Fruit fly (Drosophila melanogaster) whole organism, embryonic: ENCODE results near the gene Mics1.
A peak's percentile ranks its signal among the peaks of the same experiment; 100 is the strongest.

Experiments
- Abd-B ChIP-seq: fragments of 200-800 bp; sonication (Bioruptor generic); optimal IDR thresholded peaks from 2 replicates; lab custom pipeline; 2018; ENCODE audit warnings: missing biosample characterization, mild to moderate bottlenecking, missing genetic modification characterization, moderate library complexity
- Antp ChIP-seq: fragments of 200-800 bp; sonication (Bioruptor generic); optimal IDR thresholded peaks from 3 replicates; lab custom pipeline; 2016; ENCODE audit warnings: missing biosample characterization, missing genetic modification characterization
- Asciz ChIP-seq: fragments of 200-800 bp; sonication (Bioruptor generic); optimal IDR thresholded peaks from 2 replicates; lab custom pipeline; 2017; ENCODE audit warnings: missing biosample characterization, mild to moderate bottlenecking, missing genetic modification characterization, missing genetic modification reagents
- CG11560 ChIP-seq: fragments of 200-800 bp; sonication (Bioruptor generic); IDR thresholded peaks from 3 replicates; pipeline ENCODE4 v1.3.6; 2022; ENCODE audit warnings: missing biosample characterization, missing genetic modification characterization
- CG12104 ChIP-seq: fragments of 200-800 bp; sonication (Bioruptor generic); optimal IDR thresholded peaks from 3 replicates; lab custom pipeline; 2016; ENCODE audit warnings: missing biosample characterization, missing genetic modification characterization
- CG15514 ChIP-seq: fragments of 200-800 bp; sonication (Bioruptor generic); optimal IDR thresholded peaks from 3 replicates; lab custom pipeline; 2017; ENCODE audit warnings: missing biosample characterization, missing genetic modification characterization, mild to moderate bottlenecking, moderate library complexity, missing genetic modification reagents
- CG17612 ChIP-seq: fragments of 200-800 bp; sonication (Bioruptor generic); IDR thresholded peaks from 2 replicates; pipeline ENCODE4 v1.3.6; 2022; ENCODE audit warnings: missing biosample characterization, missing genetic modification characterization
- CG17912 ChIP-seq: fragments of 200-800 bp; sonication (Bioruptor generic); optimal IDR thresholded peaks from 2 replicates; lab custom pipeline; 2018; ENCODE audit warnings: missing biosample characterization, mild to moderate bottlenecking, missing genetic modification characterization
- CG31441 ChIP-seq: fragments of 200-800 bp; sonication (Bioruptor generic); IDR thresholded peaks from 2 replicates; pipeline ENCODE4 v1.3.6; 2022; ENCODE audit warnings: missing biosample characterization, missing genetic modification characterization
- CG3407 ChIP-seq: fragments of 200-800 bp; sonication (Bioruptor generic); optimal IDR thresholded peaks from 2 replicates; lab custom pipeline; 2018; ENCODE audit warnings: missing biosample characterization, mild to moderate bottlenecking, missing genetic modification characterization
- CG34224 ChIP-seq: fragments of 200-800 bp; sonication (Bioruptor generic); IDR thresholded peaks from 3 replicates; pipeline ENCODE4 v1.3.6; 2022; ENCODE audit warnings: missing biosample characterization, missing genetic modification characterization; ENCODE audit not compliant: partially characterized antibody
- CG4328 ChIP-seq: fragments of 200-800 bp; sonication (Bioruptor generic); optimal IDR thresholded peaks from 3 replicates; lab custom pipeline; 2017; ENCODE audit warnings: missing biosample characterization, missing genetic modification reagents, missing genetic modification characterization
- CG6854 ChIP-seq: fragments of 200-800 bp; sonication (Bioruptor generic); optimal IDR thresholded peaks from 3 replicates; lab custom pipeline; 2017; ENCODE audit warnings: missing biosample characterization, mild to moderate bottlenecking, missing genetic modification characterization
- CG7556 ChIP-seq: fragments of 200-800 bp; sonication (Bioruptor generic); optimal IDR thresholded peaks from 2 replicates; lab custom pipeline; 2017; ENCODE audit warnings: missing biosample characterization, mild to moderate bottlenecking, missing genetic modification characterization
- CG7745 ChIP-seq: fragments of 200-800 bp; sonication (Bioruptor generic); optimal IDR thresholded peaks from 2 replicates; lab custom pipeline; 2018; ENCODE audit warnings: missing biosample characterization, mild to moderate bottlenecking, missing genetic modification characterization, moderate library complexity
- CG9797 ChIP-seq: fragments of 200-800 bp; sonication (Bioruptor generic); optimal IDR thresholded peaks from 3 replicates; lab custom pipeline; 2018; ENCODE audit warnings: missing biosample characterization, mild to moderate bottlenecking, missing genetic modification characterization
- CG9817 ChIP-seq: fragments of 200-800 bp; sonication (Bioruptor generic); optimal IDR thresholded peaks from 2 replicates; lab custom pipeline; 2018; ENCODE audit warnings: missing biosample characterization, mild to moderate bottlenecking, missing genetic modification characterization, moderate library complexity
- Drgx ChIP-seq: fragments of 200-800 bp; sonication (Bioruptor generic); IDR thresholded peaks from 2 replicates; pipeline ENCODE4 v1.3.6; 2022; ENCODE audit warnings: missing biosample characterization, missing genetic modification characterization
- HLH4C ChIP-seq: fragments of 200-800 bp; sonication (Bioruptor generic); IDR thresholded peaks from 3 replicates; pipeline ENCODE4 v1.3.6; 2022; ENCODE audit warnings: missing biosample characterization, missing genetic modification characterization; ENCODE audit not compliant: partially characterized antibody
- HmgZ ChIP-seq: fragments of 200-800 bp; sonication (Bioruptor generic); optimal IDR thresholded peaks from 2 replicates; lab custom pipeline; 2018; ENCODE audit warnings: missing biosample characterization, mild to moderate bottlenecking, missing genetic modification characterization
- Hr39 ChIP-seq: fragments of >200 bp; optimal IDR thresholded peaks from 2 replicates; lab custom pipeline; 2017
- NFAT ChIP-seq: fragments of 200-800 bp; sonication (Bioruptor generic); IDR thresholded peaks from 2 replicates; pipeline ENCODE4 v1.3.6; 2022; ENCODE audit warnings: missing biosample characterization, missing genetic modification characterization
- Nf-YC ChIP-seq: fragments of 200-800 bp; optimal IDR thresholded peaks from 3 replicates; lab custom pipeline; 2019; ENCODE audit warnings: missing biosample characterization, mild to moderate bottlenecking, missing genetic modification characterization, moderate library complexity
- NfI ChIP-seq: fragments of 200-800 bp; sonication (Bioruptor generic); optimal IDR thresholded peaks from 3 replicates; lab custom pipeline; 2018; ENCODE audit warnings: missing biosample characterization, mild to moderate bottlenecking, missing genetic modification characterization, moderate library complexity
- Ptx1 ChIP-seq: fragments of 200-800 bp; sonication (Bioruptor generic); IDR thresholded peaks from 2 replicates; pipeline ENCODE4 v1.3.6; 2022; ENCODE audit warnings: missing biosample characterization, missing genetic modification characterization
- Scr ChIP-seq: fragments of 200-800 bp; sonication (Bioruptor generic); IDR thresholded peaks from 2 replicates; pipeline ENCODE4 v1.3.6; 2022; ENCODE audit warnings: missing biosample characterization, missing genetic modification characterization; ENCODE audit not compliant: partially characterized antibody
- Side ChIP-seq: fragments of 200-800 bp; sonication (Bioruptor generic); optimal IDR thresholded peaks from 2 replicates; lab custom pipeline; 2016; ENCODE audit warnings: missing biosample characterization, missing genetic modification characterization
- Sox102F ChIP-seq: fragments of 200-800 bp; sonication (Bioruptor generic); optimal IDR thresholded peaks from 2 replicates; lab custom pipeline; 2018; ENCODE audit warnings: missing biosample characterization, mild to moderate bottlenecking, missing genetic modification characterization, moderate library complexity
- Sry-δ ChIP-seq: fragments of 200-800 bp; sonication (Bioruptor generic); optimal IDR thresholded peaks from 2 replicates; lab custom pipeline; 2016; ENCODE audit warnings: missing biosample characterization, missing genetic modification characterization
- ab ChIP-seq: fragments of 200-800 bp; sonication (Bioruptor generic); optimal IDR thresholded peaks from 2 replicates; lab custom pipeline; 2016; ENCODE audit warnings: missing biosample characterization, missing genetic modification characterization
- ac ChIP-seq: fragments of 200-800 bp; sonication (Bioruptor generic); optimal IDR thresholded peaks from 3 replicates; lab custom pipeline; 2017; ENCODE audit warnings: missing biosample characterization, mild to moderate bottlenecking, missing genetic modification characterization
- bab2 ChIP-seq: fragments of 200-800 bp; sonication (Bioruptor generic); optimal IDR thresholded peaks from 2 replicates; lab custom pipeline; 2016; ENCODE audit warnings: missing biosample characterization, missing genetic modification characterization
- dmrt11E ChIP-seq: fragments of 200-800 bp; sonication (Bioruptor generic); optimal IDR thresholded peaks from 3 replicates; lab custom pipeline; 2018; ENCODE audit warnings: missing biosample characterization, mild to moderate bottlenecking, missing genetic modification characterization, moderate library complexity
- eve ChIP-seq, 2 experiments: fragments of >200 bp; optimal IDR thresholded peaks; 2 replicates each; lab custom pipeline; 2017; ENCODE audit warnings: missing biosample characterization in 2 of 2, missing genetic modification characterization in 2 of 2
- fd96Cb ChIP-seq: fragments of 200-800 bp; sonication (Bioruptor generic); optimal IDR thresholded peaks from 2 replicates; lab custom pipeline; 2018; ENCODE audit warnings: missing biosample characterization, mild to moderate bottlenecking, missing genetic modification characterization, moderate library complexity
- ham ChIP-seq: fragments of 200-800 bp; sonication (Bioruptor generic); IDR thresholded peaks from 2 replicates; pipeline ENCODE4 v1.3.6; 2022; ENCODE audit warnings: missing biosample characterization, missing genetic modification characterization
- hbn ChIP-seq: fragments of 200-800 bp; sonication (Bioruptor generic); IDR thresholded peaks from 2 replicates; pipeline ENCODE4 v1.3.6; 2022; ENCODE audit warnings: missing biosample characterization, missing genetic modification characterization; ENCODE audit not compliant: partially characterized antibody
- inv ChIP-seq: fragments of 200-800 bp; sonication (Bioruptor generic); IDR thresholded peaks from 2 replicates; pipeline ENCODE4 v1.3.6; 2022; ENCODE audit warnings: missing biosample characterization, missing genetic modification characterization; ENCODE audit not compliant: partially characterized antibody
- kah ChIP-seq: fragments of 200-800 bp; sonication (Bioruptor generic); optimal IDR thresholded peaks from 2 replicates; lab custom pipeline; 2018; ENCODE audit warnings: missing biosample characterization, mild to moderate bottlenecking, missing genetic modification characterization
- ken ChIP-seq: fragments of 200-800 bp; sonication (Bioruptor generic); IDR thresholded peaks from 3 replicates; pipeline ENCODE4 v1.3.6; 2022; ENCODE audit warnings: missing biosample characterization, missing genetic modification characterization
- klu ChIP-seq: fragments of 200-800 bp; sonication (Bioruptor generic); IDR thresholded peaks from 2 replicates; pipeline ENCODE4 v1.3.6; 2022; ENCODE audit warnings: missing biosample characterization, missing genetic modification characterization
- kni ChIP-seq: fragments of 200-800 bp; sonication (Bioruptor generic); optimal IDR thresholded peaks from 3 replicates; lab custom pipeline; 2017; ENCODE audit warnings: mild to moderate bottlenecking, missing biosample characterization, missing genetic modification reagents, missing genetic modification characterization
- mam ChIP-seq: fragments of 200-800 bp; sonication (Bioruptor generic); optimal IDR thresholded peaks from 3 replicates; lab custom pipeline; 2016; ENCODE audit warnings: missing biosample characterization, missing genetic modification characterization
- pan ChIP-seq, 4 experiments: fragments of >200 bp in 3 of 4; fragments of 200-800 bp in 1 of 4; sonication (Bioruptor generic) in 1 of 4; optimal IDR thresholded peaks in 3 of 4; IDR thresholded peaks in 1 of 4; 2 replicates each; pipeline versions ENCODE4 v1.3.6 to Lab custom; 2017 to 2022; ENCODE audit warnings: missing biosample characterization in 2 of 4, missing genetic modification characterization in 2 of 4, mixed read lengths in 1 of 4
- prd ChIP-seq, 3 experiments: fragments of >200 bp in 2 of 3; fragments of 200-800 bp in 1 of 3; sonication (Bioruptor generic) in 1 of 3; optimal IDR thresholded peaks in 2 of 3; IDR thresholded peaks in 1 of 3; 2 replicates in 2 of 3; 3 replicates in 1 of 3; pipeline versions ENCODE4 v1.3.6 to Lab custom; 2017 to 2022; ENCODE audit warnings: missing biosample characterization in 1 of 3, missing genetic modification characterization in 1 of 3
- sens ChIP-seq: fragments of 200-800 bp; sonication (Bioruptor generic); peaks from one replicate; lab custom pipeline; 2016; ENCODE audit warnings: missing biosample characterization, missing genetic modification characterization
- sima ChIP-seq: fragments of 200-800 bp; sonication (Bioruptor generic); optimal IDR thresholded peaks from 2 replicates; lab custom pipeline; 2016; ENCODE audit warnings: missing biosample characterization, missing genetic modification characterization
- slbo ChIP-seq: fragments of 200-800 bp; sonication (Bioruptor generic); IDR thresholded peaks from 2 replicates; pipeline ENCODE4 v1.3.6; 2022; ENCODE audit warnings: missing biosample characterization, missing genetic modification characterization
- stc ChIP-seq: fragments of 200-800 bp; sonication (Bioruptor generic); IDR thresholded peaks from 2 replicates; pipeline ENCODE4 v1.3.6; 2022; ENCODE audit warnings: missing biosample characterization, missing genetic modification characterization
- unpg ChIP-seq: fragments of 200-800 bp; sonication (Bioruptor generic); optimal IDR thresholded peaks from 3 replicates; lab custom pipeline; 2018; ENCODE audit warnings: missing biosample characterization, mild to moderate bottlenecking, missing genetic modification characterization, moderate library complexity

Gene Mics1

dm6 chr3R:7500513-7500912, 1.7 kb downstream of the Mics1 start (continued):
- TF ChIP-seq prd (optimal IDR thresholded peaks at IDR 0.05; lab: Kevin White, UChicago) (no peak), prd (GFP tag; IDR thresholded peaks at IDR 0.05; lab: Robert Waterston, UW) (peak; percentile 31; the same call in 2 of the 3 replicates), kah (GFP tag; lab: Kevin White, UChicago) (no peak), eve (GFP tag; optimal IDR thresholded peaks at IDR 0.05; lab: Kevin White, UChicago) (peak in 1 of 2 experiments; percentile 21), Antp (GFP tag; lab: Kevin White, UChicago) (no peak), Drgx (no peak), ken (no peak), HLH4C (no peak), Sox102F (GFP tag; lab: Kevin White, UChicago) (peak; percentile 38), CG17612 (GFP tag; lab: Robert Waterston, UW) (0 out of 2 replicates have a peak, but pooled peaks have one; percentile 24), CG15514 (peak; percentile 16), Hr39 (lab: Kevin White, UChicago) (no peak), CG12104 (GFP tag; lab: Kevin White, UChicago) (no peak), ham (GFP tag; lab: Robert Waterston, UW) (no peak), CG9797 (GFP tag; lab: Kevin White, UChicago) (no peak), unpg (no peak), Asciz (GFP tag; lab: Kevin White, UChicago) (no peak), sens (GFP tag; lab: Kevin White, UChicago) (peak; percentile 82), Abd-B (no peak), CG6854 (GFP tag; lab: Kevin White, UChicago) (no peak), fd96Cb (no peak), HmgZ (tag; lab: Kevin White, UChicago) (no peak), CG3407 (GFP tag; lab: Kevin White, UChicago) (no peak), bab2 (GFP tag; lab: Kevin White, UChicago) (no peak), NFAT (GFP tag; lab: Robert Waterston, UW) (no peak), ab (GFP tag; lab: Kevin White, UChicago) (no peak), klu (GFP tag; lab: Robert Waterston, UW) (no peak), pan (optimal IDR thresholded peaks at IDR 0.05; lab: Kevin White, UChicago) (no peak), pan (GFP tag; optimal IDR thresholded peaks at IDR 0.05 in 1 of 2, IDR thresholded peaks at IDR 0.05 in 1 of 2) (peak in 1 of 2 experiments; percentile 32), inv (GFP tag; lab: Robert Waterston, UW) (no peak), CG7556 (no peak), ac (no peak), CG34224 (GFP tag; lab: Robert Waterston, UW) (no peak), CG31441 (GFP tag; lab: Robert Waterston, UW) (no peak), Sry-δ (GFP tag; lab: Kevin White, UChicago) (no peak), CG4328 (GFP tag; lab: Kevin White, UChicago) (no peak), Ptx1 (GFP tag; lab: Robert Waterston, UW) (peak; percentile 54), CG7745 (tag; lab: Kevin White, UChicago) (no peak), stc (GFP tag; lab: Robert Waterston, UW) (no peak), CG17912 (no peak), hbn (no peak), Nf-YC (tag; lab: Kevin White, UChicago) (no peak), Side (GFP tag; lab: Kevin White, UChicago) (no peak), sima (GFP tag; lab: Kevin White, UChicago) (no peak), slbo (GFP tag; lab: Robert Waterston, UW) (peak; percentile 80), CG9817 (tag; lab: Kevin White, UChicago) (peak; percentile 15), Scr (GFP tag; lab: Robert Waterston, UW) (no peak), kni (GFP tag; lab: Kevin White, UChicago) (no peak), dmrt11E (tag; lab: Kevin White, UChicago) (no peak), NfI (GFP tag; lab: Kevin White, UChicago) (peak; percentile 29), CG11560 (no peak), mam (GFP tag; lab: Kevin White, UChicago) (peak; percentile 36)
